Fruit fly (Drosophila melanogaster) whole organism, wandering third instar larva: ENCODE data around the gene CG4022.

Experiments used
- CG9705 ChIP-seq: fragments of 200-800 bp; sonication (Bioruptor generic); optimal IDR thresholded peaks from 2 replicates; lab custom pipeline; 2018; ENCODE audit warnings: missing biosample characterization, mild to moderate bottlenecking, missing genetic modification characterization
- CrebA ChIP-seq: fragments of 200-800 bp; sonication (Bioruptor generic); optimal IDR thresholded peaks from 2 replicates; lab custom pipeline; 2016; ENCODE audit warnings: missing biosample characterization, mild to moderate bottlenecking, missing genetic modification characterization, borderline replicate concordance
- Jra ChIP-seq: sonication (Bioruptor generic); optimal IDR thresholded peaks from 2 replicates; lab custom pipeline; 2016; ENCODE audit warnings: missing biosample characterization, missing genetic modification characterization
- OdsH ChIP-seq: fragments of 200-800 bp; sonication (Bioruptor generic); optimal IDR thresholded peaks from 2 replicates; lab custom pipeline; 2016; ENCODE audit warnings: missing biosample characterization, mild to moderate bottlenecking, missing genetic modification characterization
- Rel ChIP-seq, 2 experiments: fragments of 200-800 bp; sonication (Bioruptor generic) in 1 of 2; optimal IDR thresholded peaks; 2 replicates in 1 of 2; 3 replicates in 1 of 2; lab custom pipeline; 2016 to 2019; ENCODE audit warnings: mild to moderate bottlenecking in 2 of 2, missing biosample characterization in 2 of 2, missing genetic modification characterization in 2 of 2, moderate library complexity in 1 of 2
- brk ChIP-seq: fragments of 200-800 bp; sonication (Bioruptor generic); optimal IDR thresholded peaks from 2 replicates; lab custom pipeline; 2016; ENCODE audit warnings: missing biosample characterization, mild to moderate bottlenecking, missing genetic modification characterization
- pan ChIP-seq: fragments of >200 bp; optimal IDR thresholded peaks from 2 replicates; lab custom pipeline; 2017
- psq ChIP-seq: fragments of 200-800 bp; sonication (Bioruptor generic); optimal IDR thresholded peaks from 3 replicates; lab custom pipeline; 2017; ENCODE audit warnings: missing biosample characterization, mild to moderate bottlenecking, missing genetic modification characterization, moderate library complexity

DNA sequence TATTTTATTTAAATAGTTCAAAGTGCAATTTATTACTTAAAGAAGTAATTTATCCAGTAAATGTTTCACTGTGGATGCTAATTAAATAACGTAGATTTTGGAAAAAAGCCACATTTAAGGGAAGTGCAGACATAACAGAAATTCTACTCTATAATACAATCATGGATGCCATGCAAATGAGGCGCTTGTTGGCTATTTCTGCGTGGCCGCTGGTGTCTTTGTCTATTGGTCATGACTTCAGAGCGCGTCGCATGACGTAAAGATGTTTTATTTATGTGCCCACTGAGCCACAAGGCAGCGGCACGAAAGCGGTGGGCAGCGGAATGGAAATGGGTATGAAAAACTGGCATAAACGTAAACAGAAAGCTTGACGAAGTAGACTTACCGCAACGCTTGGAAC lies 15.2 kb upstream of the CG4022 start:
- no peak for TF ChIP-seq pan (lab: Kevin White, UChicago)
- no peak for TF ChIP-seq OdsH
- no peak for TF ChIP-seq Jra
- no peak for TF ChIP-seq CrebA (GFP tag; lab: Kevin White, UChicago)
- no peak for TF ChIP-seq CG9705 (GFP tag; lab: Kevin White, UChicago)
- no peak for TF ChIP-seq brk (GFP tag; lab: Kevin White, UChicago)
- TF ChIP-seq Rel (GFP tag; optimal IDR thresholded peaks at IDR 0.05; lab: Kevin White, UChicago) = no peak
- no peak for TF ChIP-seq Rel (tag; optimal IDR thresholded peaks at IDR 0.05; lab: Kevin White, UChicago)
- TF ChIP-seq psq (GFP tag; lab: Kevin White, UChicago) = no peak
